Worm (Caenorhabditis elegans) whole organism, mixed stage, embryonic: Measurements from ENCODE around the gene R05H5.7.

Source experiments
- blmp-1 ChIP-seq: fragments of 150-350 bp; optimal IDR thresholded peaks from 2 replicates; lab custom pipeline; 2014; ENCODE audit warnings: missing biosample characterization, missing genetic modification characterization
- cnd-1 ChIP-seq: fragments of 200-800 bp; sonication (Bioruptor generic); optimal IDR thresholded peaks from 2 replicates; lab custom pipeline; 2018; ENCODE audit warnings: mild to moderate bottlenecking, missing genetic modification characterization, missing compliant biosample characterization
- lin-13 ChIP-seq: fragments of 150-350 bp; optimal IDR thresholded peaks from 2 replicates; lab custom pipeline; 2014; ENCODE audit warnings: missing biosample characterization, missing genetic modification characterization
- lsy-2 ChIP-seq: fragments of 150-350 bp; optimal IDR thresholded peaks from 2 replicates; lab custom pipeline; 2014; ENCODE audit warnings: missing biosample characterization, missing genetic modification characterization
- mep-1 ChIP-seq: fragments of 150-350 bp; optimal IDR thresholded peaks from 2 replicates; lab custom pipeline; 2017; ENCODE audit warnings: missing biosample characterization, missing genetic modification reagents, missing genetic modification characterization, inconsistent platforms
- nhr-76 ChIP-seq: sonication (generic microtip); optimal IDR thresholded peaks from 2 replicates; lab custom pipeline; 2017; ENCODE audit warnings: missing biosample characterization, missing genetic modification characterization
- pha-4 ChIP-seq: fragments of 150-350 bp; optimal IDR thresholded peaks from 2 replicates; lab custom pipeline; 2018; ENCODE audit warnings: missing biosample characterization, missing genetic modification reagents, missing genetic modification characterization
- snpc-4 ChIP-seq: fragments of 150-350 bp; optimal IDR thresholded peaks from 2 replicates; lab custom pipeline; 2014; ENCODE audit warnings: missing biosample characterization, missing genetic modification characterization
- sptf-1 ChIP-seq: sonication (generic microtip); optimal IDR thresholded peaks from 2 replicates; lab custom pipeline; 2017; ENCODE audit warnings: mild to moderate bottlenecking, missing genetic modification characterization, moderate library complexity, missing compliant biosample characterization
- tbx-8 ChIP-seq: fragments of 200-800 bp; sonication (Bioruptor generic); optimal IDR thresholded peaks from 2 replicates; lab custom pipeline; 2018; ENCODE audit warnings: mild to moderate bottlenecking, missing genetic modification characterization, moderate library complexity, missing compliant biosample characterization
- unc-39 ChIP-seq: fragments of 150-350 bp; optimal IDR thresholded peaks from 2 replicates; lab custom pipeline; 2014; ENCODE audit warnings: missing biosample characterization, missing genetic modification characterization

ce11 chrII:10202275-10202674 is 10.0 kb downstream of the R05H5.7 start:
- peak; percentile 37 for TF ChIP-seq mep-1 (tag; lab: Kevin White, UChicago)
- no peak for TF ChIP-seq unc-39
- no peak for TF ChIP-seq tbx-8 (GFP tag; lab: Kevin White, UChicago)
- TF ChIP-seq nhr-76 (tag; lab: Kevin White, UChicago): no peak
- no peak for TF ChIP-seq blmp-1 (tag; lab: Kevin White, UChicago)
- TF ChIP-seq lsy-2: no peak
- TF ChIP-seq snpc-4 (tag; lab: Kevin White, UChicago): no peak
- TF ChIP-seq lin-13 (tag; lab: Kevin White, UChicago): no peak
- TF ChIP-seq cnd-1 (tag; lab: Kevin White, UChicago): no peak
- peak; percentile 64 for TF ChIP-seq sptf-1 (tag; lab: Kevin White, UChicago)
- peak; percentile 68 for TF ChIP-seq pha-4
